Comparison of ENCODE assay signal across 1 fruit fly cellular context in the genomic region with DNA sequence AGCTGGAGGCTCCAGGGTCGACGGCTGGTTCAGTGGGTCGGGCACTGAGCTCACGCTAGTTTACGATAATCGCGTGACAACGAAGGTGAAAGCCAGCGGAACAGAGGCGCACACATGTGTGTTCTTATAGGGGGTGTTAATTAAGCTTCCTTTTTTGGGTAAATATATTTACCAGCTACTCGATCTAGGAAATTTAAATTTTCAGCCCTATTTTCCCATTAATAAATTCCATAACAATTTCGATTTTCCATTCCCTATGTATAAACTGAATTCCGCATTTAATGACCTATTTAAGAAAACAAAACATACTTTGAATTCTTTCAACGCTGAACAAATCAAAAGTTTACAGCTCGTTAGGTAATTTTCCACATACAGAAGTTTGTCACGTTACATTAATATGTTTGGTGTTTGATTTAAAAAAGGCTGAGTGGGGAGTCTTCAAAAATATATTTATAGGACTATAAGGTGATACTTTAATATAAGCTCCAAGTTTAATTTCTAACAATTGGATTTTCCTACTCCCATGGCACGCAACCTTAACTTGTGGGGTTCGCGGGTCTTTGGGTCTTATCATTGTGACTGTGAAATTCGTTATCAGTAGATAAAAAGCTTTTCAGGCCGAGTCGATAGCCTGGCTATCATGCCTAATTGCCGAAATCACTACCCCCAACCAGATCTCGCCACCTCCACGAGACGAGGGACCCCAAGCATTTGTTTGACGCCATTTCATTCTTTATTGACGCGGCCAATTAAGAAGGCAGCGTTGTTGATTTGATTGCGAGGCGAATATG.
A peak's percentile ranks its signal among the peaks of the same experiment; 100 is the strongest.
TF ChIP-seq lines count a peak whose summit lies in the region.

A gene (plus strand): TSS at position 449 of the 791 bp plus-strand sequence.

TF ChIP-seq in whole organism, embryonic, 481 proteins besides CTCF, POLR2A, EP300 and RAD21 (continued from another document):
- TF ChIP-seq ATbp (GFP tag; optimal IDR thresholded peaks at IDR 0.05; lab: Kevin White, UChicago) (peak; percentile 7), Abd-B (GFP tag; optimal IDR thresholded peaks at IDR 0.05; lab: Kevin White, UChicago) (no peak), ssp (GFP tag; IDR thresholded peaks at IDR 0.05; lab: Robert Waterston, UW) (no peak), dpn (GFP tag; optimal IDR thresholded peaks at IDR 0.05; lab: Kevin White, UChicago) (peak in 1 of 2 experiments; percentile 25), Deaf1 (tag; optimal IDR thresholded peaks at IDR 0.05; lab: Kevin White, UChicago) (no peak), fd96Cb (tag; optimal IDR thresholded peaks at IDR 0.05; lab: Kevin White, UChicago) (peak; percentile 2), Hr39 (optimal IDR thresholded peaks at IDR 0.05; lab: Kevin White, UChicago) (no peak), Dll (GFP tag; IDR thresholded peaks at IDR 0.05; lab: Robert Waterston, UW; ENCODE audit: partially characterized antibody) (no peak), CG7372 (GFP tag; IDR thresholded peaks at IDR 0.05; lab: Robert Waterston, UW) (no peak), CG10654 (GFP tag; optimal IDR thresholded peaks at IDR 0.05; lab: Kevin White, UChicago) (no peak)
